Worm (Caenorhabditis elegans) whole organism, L4 larva: ENCODE data around the gene snb-6.

Experiments used
- Y75B8A.6 ChIP-seq: fragments of 200-800 bp; sonication (Bioruptor generic); IDR thresholded peaks from 2 replicates; pipeline ENCODE4 v1.3.6; 2022; ENCODE audit warnings: missing genetic modification reagents, missing genetic modification characterization, missing compliant biosample characterization
- ZK546.5 ChIP-seq, 2 experiments: sonication (generic microtip); optimal IDR thresholded peaks; 2 replicates each; lab custom pipeline; 2017; ENCODE audit warnings: missing biosample characterization in 2 of 2, missing genetic modification characterization in 2 of 2
- ceh-82 ChIP-seq: sonication (generic microtip); optimal IDR thresholded peaks from 2 replicates; lab custom pipeline; 2017; ENCODE audit warnings: missing biosample characterization, missing genetic modification characterization
- jun-1 ChIP-seq: fragments of 150-350 bp; optimal IDR thresholded peaks from 2 replicates; lab custom pipeline; 2014; ENCODE audit warnings: missing biosample characterization, missing genetic modification reagents, missing genetic modification characterization
- lin-13 ChIP-seq: fragments of 150-350 bp; optimal IDR thresholded peaks from 2 replicates; lab custom pipeline; 2014; ENCODE audit warnings: missing biosample characterization, missing genetic modification reagents, missing genetic modification characterization
- mep-1 ChIP-seq: fragments of 150-350 bp; sonication (generic microtip); optimal IDR thresholded peaks from 3 replicates; lab custom pipeline; 2014; ENCODE audit warnings: missing biosample characterization, missing genetic modification characterization
- nhr-25 ChIP-seq: sonication (generic microtip); optimal IDR thresholded peaks from 2 replicates; lab custom pipeline; 2017; ENCODE audit warnings: missing genetic modification characterization, mild to moderate bottlenecking, missing compliant biosample characterization, antibody characterized with exemption, moderate library complexity, borderline replicate concordance; ENCODE audit not compliant: insufficient read depth
- nhr-6 ChIP-seq: fragments of 150-350 bp; optimal IDR thresholded peaks from 2 replicates; lab custom pipeline; 2014; ENCODE audit warnings: missing biosample characterization, missing genetic modification characterization
- nhr-76 ChIP-seq: fragments of 150-350 bp; optimal IDR thresholded peaks from 2 replicates; lab custom pipeline; 2014; ENCODE audit warnings: missing biosample characterization, missing genetic modification characterization
- snpc-1.2 ChIP-seq: fragments of 200-800 bp; sonication (Bioruptor generic); IDR thresholded peaks from 2 replicates; pipeline ENCODE4 v1.3.6; 2022; ENCODE audit warnings: missing genetic modification reagents, missing genetic modification characterization, missing compliant biosample characterization
- unc-39 ChIP-seq: sonication (generic microtip); optimal IDR thresholded peaks from 2 replicates; lab custom pipeline; 2017; ENCODE audit warnings: missing biosample characterization, missing genetic modification characterization

ce11 chrII:8845298-8845697, 14.2 kb downstream of the snb-6 start, which contains the start of gene agxt-1:
- TF ChIP-seq nhr-25 (tag; lab: Kevin White, UChicago) (no peak), lin-13 (GFP tag; lab: Kevin White, UChicago) (no peak), nhr-76 (tag; lab: Kevin White, UChicago) (no peak), ZK546.5 (tag; optimal IDR thresholded peaks at IDR 0.05; lab: Kevin White, UChicago) (no peak), ceh-82 (tag; lab: Kevin White, UChicago) (no peak), unc-39 (tag; lab: Kevin White, UChicago) (no peak), mep-1 (tag; lab: Kevin White, UChicago) (no peak), nhr-6 (tag; lab: Kevin White, UChicago) (no peak), snpc-1.2 (GFP tag; lab: Robert Waterston, UW) (no peak), jun-1 (no peak), Y75B8A.6 (GFP tag; lab: Robert Waterston, UW) (no peak)
